Fruit fly (Drosophila melanogaster): ENCODE results near the gene CG13625.

Gene CG13625

DNA sequence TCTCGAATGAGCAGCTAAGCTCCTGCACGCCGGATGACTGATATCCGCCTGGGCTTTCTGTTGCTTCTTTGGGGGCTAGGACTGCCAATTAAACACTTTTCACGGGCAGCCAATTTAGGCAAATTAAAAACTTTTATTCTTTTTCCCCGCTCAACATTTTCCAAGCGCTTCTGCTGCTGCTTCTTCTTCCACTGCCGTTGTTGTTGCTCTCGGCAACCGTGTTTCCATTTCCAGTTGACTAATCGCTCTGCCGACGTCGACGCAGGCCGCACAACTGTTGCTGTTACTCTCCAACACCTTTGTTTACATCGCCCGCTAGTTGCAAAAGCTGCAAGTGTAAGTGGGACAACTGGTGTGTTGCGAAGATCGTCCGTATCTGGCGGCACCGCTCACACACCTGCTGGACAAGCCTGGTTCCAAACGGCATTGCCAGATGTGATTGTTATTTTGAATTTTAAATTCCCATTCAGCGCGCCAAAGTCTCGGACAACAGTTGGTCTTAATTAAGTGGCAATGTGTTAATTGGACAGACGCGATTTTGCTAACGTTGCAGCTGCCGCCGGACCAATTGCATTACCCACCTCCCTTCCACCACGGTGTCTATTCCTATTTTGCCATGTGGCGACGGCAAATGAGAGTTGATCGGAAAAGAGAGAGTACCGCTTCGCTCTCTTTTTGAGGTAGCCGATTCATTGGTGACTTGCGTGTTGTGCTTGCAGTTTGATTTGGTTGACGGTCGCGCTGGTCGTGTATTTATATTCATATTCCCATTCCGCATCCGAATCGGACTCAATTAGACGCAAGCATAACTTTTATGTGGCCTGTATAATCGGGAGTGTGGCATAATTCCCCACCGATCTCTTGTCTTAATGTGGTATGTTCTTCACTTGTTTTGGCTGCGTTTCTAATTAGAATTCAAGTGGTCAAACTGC, 45.2 kb upstream of the CG13625 start, which contains the start of gene Wsck (continued):
- TF ChIP-seq CG2202 (tag; optimal IDR thresholded peaks at IDR 0.05) (no peak), Ssrp (tag; optimal IDR thresholded peaks at IDR 0.05) (no peak), BtbVII (GFP tag; optimal IDR thresholded peaks at IDR 0.05) (no peak), dysf (GFP tag; IDR thresholded peaks at IDR 0.05) (no peak), CG7987 (GFP tag; optimal IDR thresholded peaks at IDR 0.05) (peak; percentile 22), stwl (tag; optimal IDR thresholded peaks at IDR 0.05) (peak; percentile 51), trem (tag; optimal IDR thresholded peaks at IDR 0.05) (no peak), bcd (GFP tag; optimal IDR thresholded peaks at IDR 0.05) (no peak), tx (GFP tag; optimal IDR thresholded peaks at IDR 0.05) (no peak), Fer1 (GFP tag; optimal IDR thresholded peaks at IDR 0.05) (no peak), CG12942 (GFP tag; optimal IDR thresholded peaks at IDR 0.05) (no peak), CG10959 (GFP tag; IDR thresholded peaks at IDR 0.05) (no peak), CG6765 (GFP tag; optimal IDR thresholded peaks at IDR 0.05) (no peak), da (GFP tag; optimal IDR thresholded peaks at IDR 0.05) (no peak), NC2α (GFP tag; optimal IDR thresholded peaks at IDR 0.05) (no peak), Dp (GFP tag; optimal IDR thresholded peaks at IDR 0.05) (peak; percentile 75), ind (GFP tag; optimal IDR thresholded peaks at IDR 0.05) (no peak), Hr78 (GFP tag; optimal IDR thresholded peaks at IDR 0.05) (no peak), crol (GFP tag; IDR thresholded peaks at IDR 0.05) (no peak), CG17186 (GFP tag; optimal IDR thresholded peaks at IDR 0.05) (peak; percentile 6), luna (GFP tag; optimal IDR thresholded peaks at IDR 0.05) (no peak), CG18599 (GFP tag; optimal IDR thresholded peaks at IDR 0.05) (no peak), salm (tag; optimal IDR thresholded peaks at IDR 0.05) (no peak), CG17829 (tag; optimal IDR thresholded peaks at IDR 0.05) (peak; percentile 21), CG17385 (GFP tag; optimal IDR thresholded peaks at IDR 0.05) (peak; percentile 91), sug (tag; optimal IDR thresholded peaks at IDR 0.05) (no peak), CG11504 (tag; optimal IDR thresholded peaks at IDR 0.05) (no peak), CG4404 (GFP tag; IDR thresholded peaks at IDR 0.05) (no peak), CG7786 (GFP tag; optimal IDR thresholded peaks at IDR 0.05) (no peak), Xbp1 (GFP tag; optimal IDR thresholded peaks at IDR 0.05) (no peak), kay (GFP tag; optimal IDR thresholded peaks at IDR 0.05) (peak; percentile 89), Sox102F (GFP tag; optimal IDR thresholded peaks at IDR 0.05) (no peak), Aef1 (GFP tag; IDR thresholded peaks at IDR 0.05) (peak; percentile 23; the same call in 1 of the 3 replicates), kni (GFP tag; optimal IDR thresholded peaks at IDR 0.05) (peak; percentile 38), CG3065 (GFP tag; optimal IDR thresholded peaks at IDR 0.05) (no peak), CG14050 (GFP tag; IDR thresholded peaks at IDR 0.05) (no peak), wdn (GFP tag; IDR thresholded peaks at IDR 0.05) (no peak), CG1233 (GFP tag; optimal IDR thresholded peaks at IDR 0.05) (peak; percentile 9), unpg (GFP tag; optimal IDR thresholded peaks at IDR 0.05) (no peak), scrt (GFP tag; optimal IDR thresholded peaks at IDR 0.05) (peak; percentile 28), CG12219 (GFP tag; optimal IDR thresholded peaks at IDR 0.05) (no peak), slbo (GFP tag; IDR thresholded peaks at IDR 0.05) (0 out of 2 replicates have a peak, but pooled peaks have one; percentile 11), Antp (GFP tag; optimal IDR thresholded peaks at IDR 0.05) (no peak), run (tag; optimal IDR thresholded peaks at IDR 0.05) (no peak), CG16863 (GFP tag; optimal IDR thresholded peaks at IDR 0.05) (no peak), CG2199 (GFP tag; IDR thresholded peaks at IDR 0.05) (peak; percentile 72; the same call in 1 of the 3 replicates), gro (GFP tag; optimal IDR thresholded peaks at IDR 0.05) (no peak), sens-2 (GFP tag; IDR thresholded peaks at IDR 0.05) (no peak), CG33213 (GFP tag; optimal IDR thresholded peaks at IDR 0.05) (no peak)

Data from whole organism, embryonic.